Fruit fly (Drosophila melanogaster) whole organism, embryonic: Measurements from ENCODE around the gene ry.
A peak's percentile ranks its signal among the peaks of the same experiment; 100 is the strongest.

Experiments
- ATbp ChIP-seq: fragments of 200-800 bp; sonication (Bioruptor generic); optimal IDR thresholded peaks from 2 replicates; lab custom pipeline; 2017; ENCODE audit warnings: missing biosample characterization, mild to moderate bottlenecking, missing genetic modification characterization, missing genetic modification reagents
- Abd-B ChIP-seq: fragments of 200-800 bp; sonication (Bioruptor generic); optimal IDR thresholded peaks from 2 replicates; lab custom pipeline; 2018; ENCODE audit warnings: missing biosample characterization, mild to moderate bottlenecking, missing genetic modification characterization, moderate library complexity
- Asciz ChIP-seq: fragments of 200-800 bp; sonication (Bioruptor generic); optimal IDR thresholded peaks from 2 replicates; lab custom pipeline; 2017; ENCODE audit warnings: missing biosample characterization, mild to moderate bottlenecking, missing genetic modification characterization, missing genetic modification reagents
- BEAF-32 ChIP-seq: fragments of 200-800 bp; sonication (Bioruptor generic); optimal IDR thresholded peaks from 3 replicates; lab custom pipeline; 2017; ENCODE audit warnings: missing biosample characterization, missing genetic modification characterization, mild to moderate bottlenecking, moderate library complexity, missing genetic modification reagents
- CG11398 ChIP-seq: fragments of 200-800 bp; sonication (Bioruptor generic); optimal IDR thresholded peaks from 2 replicates; lab custom pipeline; 2016; ENCODE audit warnings: missing biosample characterization, missing genetic modification characterization
- CG13123 ChIP-seq: fragments of 200-800 bp; sonication (Bioruptor generic); optimal IDR thresholded peaks from 2 replicates; lab custom pipeline; 2016; ENCODE audit warnings: missing biosample characterization, missing genetic modification characterization
- CG13424 ChIP-seq: fragments of 200-800 bp; sonication (Bioruptor generic); optimal IDR thresholded peaks from 2 replicates; lab custom pipeline; 2019; ENCODE audit warnings: missing biosample characterization, mild to moderate bottlenecking, missing genetic modification characterization, moderate library complexity
- CG16863 ChIP-seq: fragments of 200-800 bp; sonication (Bioruptor generic); optimal IDR thresholded peaks from 3 replicates; lab custom pipeline; 2016; ENCODE audit warnings: missing biosample characterization, missing genetic modification characterization
- CG17385 ChIP-seq: fragments of 200-800 bp; sonication (Bioruptor generic); optimal IDR thresholded peaks from 3 replicates; lab custom pipeline; 2018; ENCODE audit warnings: missing biosample characterization, mild to moderate bottlenecking, missing genetic modification characterization
- CG17829 ChIP-seq: fragments of 200-800 bp; optimal IDR thresholded peaks from 2 replicates; lab custom pipeline; 2019; ENCODE audit warnings: missing biosample characterization, mild to moderate bottlenecking, missing genetic modification characterization, moderate library complexity
- CG18619 ChIP-seq: fragments of 200-800 bp; sonication (Bioruptor generic); optimal IDR thresholded peaks from 3 replicates; lab custom pipeline; 2017; ENCODE audit warnings: missing biosample characterization, mild to moderate bottlenecking, missing genetic modification characterization
- CG2129 ChIP-seq: fragments of 200-800 bp; sonication (Bioruptor generic); IDR thresholded peaks from 2 replicates; pipeline ENCODE4 v1.3.6; 2022; ENCODE audit warnings: missing biosample characterization, missing genetic modification characterization; ENCODE audit not compliant: partially characterized antibody
- CG2678 ChIP-seq: fragments of 200-800 bp; sonication (Bioruptor generic); optimal IDR thresholded peaks from 3 replicates; lab custom pipeline; 2019; ENCODE audit warnings: missing biosample characterization, mild to moderate bottlenecking, missing genetic modification characterization, moderate library complexity
- CG4282 ChIP-seq: fragments of 200-800 bp; sonication (Bioruptor generic); optimal IDR thresholded peaks from 2 replicates; lab custom pipeline; 2016; ENCODE audit warnings: missing biosample characterization, missing genetic modification characterization
- CG4820 ChIP-seq: fragments of 200-800 bp; sonication (Bioruptor generic); optimal IDR thresholded peaks from 3 replicates; lab custom pipeline; 2016; ENCODE audit warnings: missing biosample characterization, missing genetic modification characterization
- CG5245 ChIP-seq: fragments of 200-800 bp; sonication (Bioruptor generic); optimal IDR thresholded peaks from 3 replicates; lab custom pipeline; 2016; ENCODE audit warnings: missing biosample characterization, missing genetic modification characterization
- CG6654 ChIP-seq: fragments of 200-800 bp; sonication (Bioruptor generic); optimal IDR thresholded peaks from 2 replicates; lab custom pipeline; 2017; ENCODE audit warnings: missing biosample characterization, mild to moderate bottlenecking, missing genetic modification characterization
- CG7963 ChIP-seq: fragments of 200-800 bp; sonication (Bioruptor generic); IDR thresholded peaks from 3 replicates; pipeline ENCODE4 v1.3.6; 2022; ENCODE audit warnings: missing biosample characterization, missing genetic modification characterization; ENCODE audit not compliant: partially characterized antibody
- CG8924 ChIP-seq: fragments of 200-800 bp; optimal IDR thresholded peaks from 3 replicates; lab custom pipeline; 2019; ENCODE audit warnings: missing biosample characterization, mild to moderate bottlenecking, missing genetic modification characterization, moderate library complexity
- Dad ChIP-seq: fragments of 200-800 bp; sonication (Bioruptor generic); optimal IDR thresholded peaks from 3 replicates; lab custom pipeline; 2016; ENCODE audit warnings: missing biosample characterization, missing genetic modification characterization
- Dp ChIP-seq: fragments of 200-800 bp; sonication (Bioruptor generic); optimal IDR thresholded peaks from 2 replicates; lab custom pipeline; 2018; ENCODE audit warnings: missing biosample characterization, mild to moderate bottlenecking, missing genetic modification characterization, moderate library complexity
- HLH4C ChIP-seq: fragments of 200-800 bp; sonication (Bioruptor generic); IDR thresholded peaks from 3 replicates; pipeline ENCODE4 v1.3.6; 2022; ENCODE audit warnings: missing biosample characterization, missing genetic modification characterization; ENCODE audit not compliant: partially characterized antibody
- Kr ChIP-seq: fragments of 200-800 bp; sonication (Bioruptor generic); optimal IDR thresholded peaks from 2 replicates; lab custom pipeline; 2017; ENCODE audit warnings: missing biosample characterization, mild to moderate bottlenecking, missing genetic modification characterization
- MBD-R2 ChIP-seq: fragments of 200-800 bp; sonication (Bioruptor generic); IDR thresholded peaks from 2 replicates; pipeline ENCODE4 v1.3.6; 2022; ENCODE audit warnings: missing biosample characterization, missing genetic modification characterization
- MTF-1 ChIP-seq: fragments of 200-800 bp; sonication (Bioruptor generic); optimal IDR thresholded peaks from 2 replicates; lab custom pipeline; 2018; ENCODE audit warnings: missing biosample characterization, mild to moderate bottlenecking, missing genetic modification characterization, borderline replicate concordance
- Max ChIP-seq: fragments of 200-800 bp; sonication (Bioruptor generic); optimal IDR thresholded peaks from 2 replicates; lab custom pipeline; 2016; ENCODE audit warnings: missing biosample characterization, mild to moderate bottlenecking, missing genetic modification characterization
- Myb ChIP-seq: fragments of 200-800 bp; sonication (Bioruptor generic); optimal IDR thresholded peaks from 2 replicates; lab custom pipeline; 2016; ENCODE audit warnings: missing biosample characterization, missing genetic modification characterization
- Opbp ChIP-seq: fragments of 200-800 bp; sonication (Bioruptor generic); IDR thresholded peaks from 3 replicates; pipeline ENCODE4 v1.3.6; 2022; ENCODE audit warnings: missing biosample characterization, missing genetic modification characterization; ENCODE audit not compliant: partially characterized antibody
- PHDP ChIP-seq: fragments of 200-800 bp; sonication (Bioruptor generic); optimal IDR thresholded peaks from 3 replicates; lab custom pipeline; 2018; ENCODE audit warnings: missing biosample characterization, mild to moderate bottlenecking, missing genetic modification characterization, moderate library complexity
- Xrp1 ChIP-seq: fragments of 200-800 bp; sonication (Bioruptor generic); IDR thresholded peaks from 2 replicates; pipeline ENCODE4 v1.3.6; 2022; ENCODE audit warnings: missing biosample characterization, missing genetic modification characterization
- al ChIP-seq: fragments of 200-800 bp; sonication (Bioruptor generic); IDR thresholded peaks from 2 replicates; pipeline ENCODE4 v1.3.6; 2022; ENCODE audit warnings: missing biosample characterization, missing genetic modification characterization
- chif ChIP-seq, 2 experiments: fragments of 200-800 bp; sonication (Bioruptor generic); optimal IDR thresholded peaks; 3 replicates each; lab custom pipeline; 2016; ENCODE audit warnings: missing biosample characterization in 2 of 2, missing genetic modification characterization in 2 of 2
- corto ChIP-seq: fragments of 200-800 bp; sonication (Bioruptor generic); optimal IDR thresholded peaks from 2 replicates; lab custom pipeline; 2016; ENCODE audit warnings: missing biosample characterization, mild to moderate bottlenecking, missing genetic modification characterization, moderate library complexity
- cwo ChIP-seq: fragments of 200-800 bp; sonication (Bioruptor generic); optimal IDR thresholded peaks from 3 replicates; lab custom pipeline; 2017; ENCODE audit warnings: missing biosample characterization, missing genetic modification characterization, mild to moderate bottlenecking, moderate library complexity, missing genetic modification reagents
- dan ChIP-seq: fragments of 200-800 bp; sonication (Bioruptor generic); IDR thresholded peaks from 2 replicates; pipeline ENCODE4 v1.3.6; 2022; ENCODE audit warnings: missing biosample characterization, missing genetic modification characterization
- fd3F ChIP-seq: fragments of 200-800 bp; sonication (Bioruptor generic); optimal IDR thresholded peaks from 2 replicates; lab custom pipeline; 2018; ENCODE audit warnings: missing biosample characterization, mild to moderate bottlenecking, missing genetic modification characterization, moderate library complexity
- grn ChIP-seq: fragments of 200-800 bp; sonication (Bioruptor generic); optimal IDR thresholded peaks from 3 replicates; lab custom pipeline; 2017; ENCODE audit warnings: missing biosample characterization, missing genetic modification characterization
- ham ChIP-seq: fragments of 200-800 bp; sonication (Bioruptor generic); IDR thresholded peaks from 2 replicates; pipeline ENCODE4 v1.3.6; 2022; ENCODE audit warnings: missing biosample characterization, missing genetic modification characterization
- lola ChIP-seq, 3 experiments: fragments of >200 bp in 2 of 3; fragments of 200-800 bp in 1 of 3; sonication (Bioruptor generic) in 1 of 3; optimal IDR thresholded peaks; 2 replicates each; lab custom pipeline; 2017 to 2019; ENCODE audit warnings: missing biosample characterization in 3 of 3, missing genetic modification characterization in 3 of 3, mild to moderate bottlenecking in 1 of 3, moderate library complexity in 1 of 3
- nmo ChIP-seq: fragments of 200-800 bp; sonication (Bioruptor generic); optimal IDR thresholded peaks from 2 replicates; lab custom pipeline; 2018; ENCODE audit warnings: missing biosample characterization, mild to moderate bottlenecking, missing genetic modification characterization, moderate library complexity
- oc ChIP-seq: fragments of 200-800 bp; sonication (Bioruptor generic); optimal IDR thresholded peaks from 2 replicates; lab custom pipeline; 2018; ENCODE audit warnings: missing biosample characterization, mild to moderate bottlenecking, missing genetic modification characterization, moderate library complexity
- org-1 ChIP-seq: fragments of 200-800 bp; sonication (Bioruptor generic); optimal IDR thresholded peaks from 2 replicates; lab custom pipeline; 2017; ENCODE audit warnings: missing biosample characterization, missing genetic modification characterization
- prd ChIP-seq, 3 experiments: fragments of >200 bp in 2 of 3; fragments of 200-800 bp in 1 of 3; sonication (Bioruptor generic) in 1 of 3; optimal IDR thresholded peaks in 2 of 3; IDR thresholded peaks in 1 of 3; 2 replicates in 2 of 3; 3 replicates in 1 of 3; pipeline versions ENCODE4 v1.3.6 to Lab custom; 2017 to 2022; ENCODE audit warnings: missing biosample characterization in 1 of 3, missing genetic modification characterization in 1 of 3
- ranshi ChIP-seq: fragments of 200-800 bp; sonication (Bioruptor generic); IDR thresholded peaks from 2 replicates; pipeline ENCODE4 v1.3.6; 2022; ENCODE audit warnings: missing biosample characterization, missing genetic modification characterization
- ro ChIP-seq: fragments of 200-800 bp; sonication (Bioruptor generic); IDR thresholded peaks from 2 replicates; pipeline ENCODE4 v1.3.6; 2022; ENCODE audit warnings: missing biosample characterization, missing genetic modification characterization
- sc ChIP-seq, 3 experiments: fragments of >200 bp in 2 of 3; fragments of 200-800 bp in 1 of 3; sonication (Bioruptor generic) in 1 of 3; optimal IDR thresholded peaks; 2 replicates in 2 of 3; 3 replicates in 1 of 3; lab custom pipeline; 2017; ENCODE audit warnings: mild to moderate bottlenecking in 1 of 3, missing biosample characterization in 1 of 3, missing genetic modification characterization in 1 of 3, missing genetic modification reagents in 1 of 3
- slbo ChIP-seq: fragments of 200-800 bp; sonication (Bioruptor generic); IDR thresholded peaks from 2 replicates; pipeline ENCODE4 v1.3.6; 2022; ENCODE audit warnings: missing biosample characterization, missing genetic modification characterization
- sob ChIP-seq: fragments of 200-800 bp; sonication (Bioruptor generic); IDR thresholded peaks from 2 replicates; pipeline ENCODE4 v1.3.6; 2022; ENCODE audit warnings: missing biosample characterization, missing genetic modification characterization
- zfh1 ChIP-seq: fragments of 200-800 bp; sonication (Bioruptor generic); IDR thresholded peaks from 3 replicates; pipeline ENCODE4 v1.3.6; 2022; ENCODE audit warnings: missing biosample characterization, missing genetic modification characterization

ry gene

DNA sequence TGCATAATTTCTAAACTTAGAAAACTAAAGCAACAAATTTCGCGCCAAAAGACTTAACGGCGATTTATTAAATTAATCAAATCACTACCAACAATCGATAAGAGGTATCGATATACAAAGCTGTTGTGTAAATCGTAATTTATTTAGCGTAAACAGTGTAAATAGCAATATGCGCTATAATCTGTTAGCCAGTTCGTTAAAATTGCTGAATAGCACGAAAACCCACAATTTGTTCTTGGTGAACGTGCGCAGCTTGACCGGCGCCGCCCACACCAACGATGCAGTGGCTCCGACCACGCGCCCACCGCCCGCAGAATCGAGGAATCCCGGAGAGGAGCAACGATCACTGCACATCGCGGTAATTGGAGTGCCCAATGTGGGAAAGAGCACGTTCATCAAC is 36.8 kb upstream of the ry start, which contains the start of gene CG7488 (continued):
- no peak for TF ChIP-seq dan (GFP tag; lab: Robert Waterston, UW)
- TF ChIP-seq Kr (GFP tag; lab: Kevin White, UChicago): no peak
- no peak for TF ChIP-seq CG17829 (tag; lab: Kevin White, UChicago)
- no peak for TF ChIP-seq slbo (GFP tag; lab: Robert Waterston, UW)
- TF ChIP-seq ranshi: no peak
- TF ChIP-seq CG2678: no peak
- no peak for TF ChIP-seq prd (optimal IDR thresholded peaks at IDR 0.05; lab: Kevin White, UChicago)
- TF ChIP-seq prd (GFP tag; IDR thresholded peaks at IDR 0.05; lab: Robert Waterston, UW): no peak
- TF ChIP-seq CG5245 (GFP tag; lab: Kevin White, UChicago): no peak
- TF ChIP-seq Asciz (GFP tag; lab: Kevin White, UChicago): no peak
- no peak for TF ChIP-seq nmo (GFP tag; lab: Kevin White, UChicago)
- no peak for TF ChIP-seq ham (GFP tag; lab: Robert Waterston, UW)
- TF ChIP-seq CG7963 (GFP tag; lab: Robert Waterston, UW): peak; percentile 70; the same call in 2 of the 3 replicates
- no peak for TF ChIP-seq chif (GFP tag; optimal IDR thresholded peaks at IDR 0.05; lab: Kevin White, UChicago)
- TF ChIP-seq org-1 (GFP tag; lab: Kevin White, UChicago): no peak
- no peak for TF ChIP-seq Xrp1 (GFP tag; lab: Robert Waterston, UW)
- TF ChIP-seq ro (GFP tag; lab: Robert Waterston, UW): no peak
- no peak for TF ChIP-seq Max (GFP tag; lab: Kevin White, UChicago)
- TF ChIP-seq CG13123: no peak
- TF ChIP-seq cwo (GFP tag; lab: Kevin White, UChicago): no peak
- peak; percentile 13 for TF ChIP-seq Myb
- TF ChIP-seq CG11398 (GFP tag; lab: Kevin White, UChicago): no peak
- TF ChIP-seq BEAF-32 (GFP tag; lab: Kevin White, UChicago): peak; percentile 71
- TF ChIP-seq MBD-R2 (GFP tag; lab: Robert Waterston, UW): peak; percentile 62
- TF ChIP-seq lola (GFP tag; optimal IDR thresholded peaks at IDR 0.05; lab: Kevin White, UChicago): no peak
- no peak for TF ChIP-seq CG16863 (GFP tag; lab: Kevin White, UChicago)
- TF ChIP-seq CG6654 (GFP tag; lab: Kevin White, UChicago): no peak
- TF ChIP-seq Dad (GFP tag; lab: Kevin White, UChicago): no peak
- TF ChIP-seq CG4820 (GFP tag; lab: Kevin White, UChicago): no peak
- no peak for TF ChIP-seq sob (GFP tag; lab: Robert Waterston, UW)
- TF ChIP-seq Abd-B (GFP tag; lab: Kevin White, UChicago): no peak
- no peak for TF ChIP-seq zfh1 (GFP tag; lab: Robert Waterston, UW)
- no peak for TF ChIP-seq CG17385 (GFP tag; lab: Kevin White, UChicago)
- TF ChIP-seq al: no peak
- TF ChIP-seq HLH4C (GFP tag; lab: Robert Waterston, UW): peak; percentile 89
- TF ChIP-seq CG2129 (GFP tag; lab: Robert Waterston, UW): peak; percentile 66
- TF ChIP-seq CG8924: no peak
- no peak for TF ChIP-seq grn (GFP tag; lab: Kevin White, UChicago)
- TF ChIP-seq ATbp (GFP tag; lab: Kevin White, UChicago): no peak
- TF ChIP-seq CG18619 (GFP tag; lab: Kevin White, UChicago): no peak
- no peak for TF ChIP-seq sc (optimal IDR thresholded peaks at IDR 0.05; lab: Kevin White, UChicago)
- no peak for TF ChIP-seq sc (GFP tag; optimal IDR thresholded peaks at IDR 0.05; lab: Kevin White, UChicago)
- no peak for TF ChIP-seq CG13424 (tag; lab: Kevin White, UChicago)
- TF ChIP-seq corto (GFP tag; lab: Kevin White, UChicago): no peak
- peak; percentile 78; the same call in 2 of the 3 replicates for TF ChIP-seq Opbp (GFP tag; lab: Robert Waterston, UW)
- TF ChIP-seq CG4282 (GFP tag; lab: Kevin White, UChicago): no peak
- no peak for TF ChIP-seq MTF-1
- TF ChIP-seq fd3F (GFP tag; lab: Kevin White, UChicago): no peak
- peak; percentile 91 for TF ChIP-seq Dp (GFP tag; lab: Kevin White, UChicago)
- no peak for TF ChIP-seq PHDP (tag; lab: Kevin White, UChicago)
- no peak for TF ChIP-seq oc
